Worm (Caenorhabditis elegans): ENCODE results near the gene C30F2.2.

DNA sequence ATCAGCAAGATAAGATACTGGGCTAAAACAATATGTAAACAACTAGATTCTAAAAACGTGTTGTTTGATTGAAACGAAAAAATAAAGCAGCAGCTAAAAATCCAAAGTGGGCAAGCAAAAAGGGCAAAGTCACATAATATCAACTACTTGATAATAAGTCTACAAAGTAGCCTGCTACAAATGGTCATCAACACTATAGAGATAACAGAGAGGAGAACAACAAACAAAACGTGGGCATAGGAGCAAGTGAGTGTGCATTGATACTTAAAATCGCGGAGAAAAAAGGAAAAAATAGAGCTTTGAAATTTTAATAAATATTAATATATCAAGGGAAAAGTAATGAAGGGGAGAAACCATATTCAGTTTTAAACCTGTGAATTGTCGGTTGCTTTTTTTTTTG lies 43.2 kb downstream of the C30F2.2 start:
- TF ChIP-seq W03F9.2 (tag; optimal IDR thresholded peaks at IDR 0.05) (no peak), him-1 (tag; optimal IDR thresholded peaks at IDR 0.05) (no peak), dao-5 (tag; optimal IDR thresholded peaks at IDR 0.05) (no peak)

Measured in whole organism, L4/young adult.